Fruit fly (Drosophila melanogaster): ENCODE measurements around the gene Eip74EF.

Gene Eip74EF

dm6 chr3L:17596897-17597296 lies 22.2 kb downstream of the Eip74EF start (continued):
- TF ChIP-seq prd (optimal IDR thresholded peaks at IDR 0.05) (peak in 1 of 2 experiments; percentile 34), prd (GFP tag; IDR thresholded peaks at IDR 0.05) (no peak), dmrt99B (tag; optimal IDR thresholded peaks at IDR 0.05) (no peak), Neu2 (GFP tag; optimal IDR thresholded peaks at IDR 0.05; ENCODE audit: borderline replicate concordance) (no peak), Rfx (GFP tag; IDR thresholded peaks at IDR 0.05) (peak; percentile 60), D19B (GFP tag; optimal IDR thresholded peaks at IDR 0.05) (no peak), chif (GFP tag; optimal IDR thresholded peaks at IDR 0.05) (peak in 1 of 2 experiments; percentile 22), Vsx1 (GFP tag; optimal IDR thresholded peaks at IDR 0.05) (peak; percentile 57), Fer1 (GFP tag; optimal IDR thresholded peaks at IDR 0.05) (peak; percentile 5), GATAe (GFP tag; conservative IDR thresholded peaks at IDR 0.05) (no peak), CG43689 (GFP tag; IDR thresholded peaks at IDR 0.05) (no peak), CG3065 (GFP tag; optimal IDR thresholded peaks at IDR 0.05) (no peak), nau (GFP tag; optimal IDR thresholded peaks at IDR 0.05) (peak; percentile 44), zfh2 (GFP tag; optimal IDR thresholded peaks at IDR 0.05) (no peak), oc (tag; optimal IDR thresholded peaks at IDR 0.05) (no peak), ash1 (GFP tag; optimal IDR thresholded peaks at IDR 0.05) (no peak), CG7556 (GFP tag; optimal IDR thresholded peaks at IDR 0.05) (no peak), btn (GFP tag; optimal IDR thresholded peaks at IDR 0.05) (no peak), CG10267 (tag; optimal IDR thresholded peaks at IDR 0.05) (peak; percentile 55), vvl (GFP tag; IDR thresholded peaks at IDR 0.05) (peak; percentile 96), CG30020 (tag; optimal IDR thresholded peaks at IDR 0.05) (no peak), CG6765 (GFP tag; optimal IDR thresholded peaks at IDR 0.05) (no peak), fd3F (GFP tag; optimal IDR thresholded peaks at IDR 0.05) (no peak), CG12769 (tag; optimal IDR thresholded peaks at IDR 0.05) (peak; percentile 23), slbo (GFP tag; IDR thresholded peaks at IDR 0.05) (peak; percentile 8; the same call in 1 of the 2 replicates), CG2712 (tag; optimal IDR thresholded peaks at IDR 0.05) (peak; percentile 63), pho (GFP tag; optimal IDR thresholded peaks at IDR 0.05) (peak; percentile 41), CG12299 (tag; optimal IDR thresholded peaks at IDR 0.05) (no peak), ranshi (GFP tag; IDR thresholded peaks at IDR 0.05) (no peak), tap (tag; optimal IDR thresholded peaks at IDR 0.05) (no peak), tio (GFP tag; optimal IDR thresholded peaks at IDR 0.05) (no peak), chn (GFP tag; optimal IDR thresholded peaks at IDR 0.05) (no peak), HLH4C (GFP tag; IDR thresholded peaks at IDR 0.05; ENCODE audit: partially characterized antibody) (no peak), B-H2 (GFP tag; optimal IDR thresholded peaks at IDR 0.05) (peak; percentile 60), maf-S (GFP tag; optimal IDR thresholded peaks at IDR 0.05) (no peak), CG10321 (GFP tag; IDR thresholded peaks at IDR 0.05) (no peak), CG10654 (GFP tag; optimal IDR thresholded peaks at IDR 0.05) (no peak), MBD-R2 (GFP tag; IDR thresholded peaks at IDR 0.05) (no peak), klu (GFP tag; IDR thresholded peaks at IDR 0.05) (no peak), Kr (GFP tag; optimal IDR thresholded peaks at IDR 0.05) (no peak), cad (GFP tag; optimal IDR thresholded peaks at IDR 0.05) (peak; percentile 15), Fer2 (tag; optimal IDR thresholded peaks at IDR 0.05) (no peak), da (GFP tag; optimal IDR thresholded peaks at IDR 0.05) (no peak), CG3847 (GFP tag; IDR thresholded peaks at IDR 0.05) (peak; percentile 53), knrl (GFP tag; IDR thresholded peaks at IDR 0.05; ENCODE audit: partially characterized antibody) (peak; percentile 73)
